Fruit fly (Drosophila melanogaster) whole organism, embryonic: ENCODE results near the gene CG15891.

Experiments
- B-H1 ChIP-seq: fragments of 200-800 bp; sonication (Bioruptor generic); IDR thresholded peaks from 3 replicates; pipeline ENCODE4 v1.3.6; 2022; ENCODE audit warnings: missing biosample characterization, missing genetic modification characterization
- Bdp1 ChIP-seq: fragments of 200-800 bp; sonication (Bioruptor generic); optimal IDR thresholded peaks from 3 replicates; lab custom pipeline; 2016; ENCODE audit warnings: missing biosample characterization, missing genetic modification characterization
- BtbVII ChIP-seq: fragments of 200-800 bp; sonication (Bioruptor generic); optimal IDR thresholded peaks from 3 replicates; lab custom pipeline; 2017; ENCODE audit warnings: missing biosample characterization, mild to moderate bottlenecking, missing genetic modification characterization
- Bteb2 ChIP-seq: fragments of 200-800 bp; sonication (Bioruptor generic); optimal IDR thresholded peaks from 2 replicates; lab custom pipeline; 2016; ENCODE audit warnings: missing biosample characterization, missing genetic modification characterization
- CG10147 ChIP-seq: fragments of 200-800 bp; sonication (Bioruptor generic); optimal IDR thresholded peaks from 2 replicates; lab custom pipeline; 2019; ENCODE audit warnings: missing biosample characterization, mild to moderate bottlenecking, missing genetic modification characterization, moderate library complexity
- CG10274 ChIP-seq: fragments of 200-800 bp; sonication (Bioruptor generic); optimal IDR thresholded peaks from 3 replicates; lab custom pipeline; 2017; ENCODE audit warnings: missing biosample characterization, mild to moderate bottlenecking, missing genetic modification characterization
- CG10543 ChIP-seq: fragments of 200-800 bp; sonication (Bioruptor generic); optimal IDR thresholded peaks from 3 replicates; lab custom pipeline; 2017; ENCODE audit warnings: missing biosample characterization, mild to moderate bottlenecking, missing genetic modification characterization, moderate library complexity
- CG11085 ChIP-seq: fragments of 200-800 bp; sonication (Bioruptor generic); IDR thresholded peaks from 2 replicates; pipeline ENCODE4 v1.3.6; 2022; ENCODE audit warnings: missing biosample characterization, missing genetic modification characterization
- CG11504 ChIP-seq: fragments of 200-800 bp; sonication (Bioruptor generic); optimal IDR thresholded peaks from 3 replicates; lab custom pipeline; 2019; ENCODE audit warnings: missing biosample characterization, mild to moderate bottlenecking, missing genetic modification characterization, moderate library complexity
- CG11696 ChIP-seq: fragments of 200-800 bp; sonication (Bioruptor generic); IDR thresholded peaks from 2 replicates; pipeline ENCODE4 v1.3.6; 2022; ENCODE audit warnings: missing biosample characterization, missing genetic modification characterization
- CG14965 ChIP-seq: fragments of 200-800 bp; sonication (Bioruptor generic); optimal IDR thresholded peaks from 2 replicates; lab custom pipeline; 2016; ENCODE audit warnings: missing biosample characterization, missing genetic modification characterization, borderline replicate concordance
- CG1603 ChIP-seq: fragments of 200-800 bp; sonication (Bioruptor generic); optimal IDR thresholded peaks from 2 replicates; lab custom pipeline; 2019; ENCODE audit warnings: missing biosample characterization, mild to moderate bottlenecking, missing genetic modification characterization, moderate library complexity
- CG16813 ChIP-seq: fragments of 200-800 bp; sonication (Bioruptor generic); IDR thresholded peaks from 3 replicates; pipeline ENCODE4 v1.3.6; 2022; ENCODE audit warnings: missing biosample characterization, missing genetic modification characterization; ENCODE audit not compliant: partially characterized antibody
- CG16815 ChIP-seq: fragments of 200-800 bp; sonication (Bioruptor generic); optimal IDR thresholded peaks from 3 replicates; lab custom pipeline; 2017; ENCODE audit warnings: missing biosample characterization, mild to moderate bottlenecking, missing genetic modification characterization
- CG17802 ChIP-seq: fragments of 200-800 bp; sonication (Bioruptor generic); optimal IDR thresholded peaks from 2 replicates; lab custom pipeline; 2018; ENCODE audit warnings: missing biosample characterization, mild to moderate bottlenecking, missing genetic modification characterization, moderate library complexity
- CG31388 ChIP-seq: fragments of 200-800 bp; sonication (Bioruptor generic); optimal IDR thresholded peaks from 2 replicates; lab custom pipeline; 2016; ENCODE audit warnings: missing biosample characterization, missing genetic modification characterization
- CG33213 ChIP-seq: fragments of 200-800 bp; sonication (Bioruptor generic); optimal IDR thresholded peaks from 3 replicates; lab custom pipeline; 2016; ENCODE audit warnings: missing biosample characterization, missing genetic modification characterization
- CG4617 ChIP-seq: fragments of 200-800 bp; sonication (Bioruptor generic); optimal IDR thresholded peaks from 3 replicates; lab custom pipeline; 2016; ENCODE audit warnings: missing biosample characterization, missing genetic modification characterization, borderline replicate concordance
- CG6689 ChIP-seq: fragments of 200-800 bp; sonication (Bioruptor generic); IDR thresholded peaks from 2 replicates; pipeline ENCODE4 v1.3.6; 2022; ENCODE audit warnings: missing biosample characterization, missing genetic modification characterization
- CG6813 ChIP-seq: fragments of 200-800 bp; sonication (Bioruptor generic); optimal IDR thresholded peaks from 2 replicates; lab custom pipeline; 2017; ENCODE audit warnings: missing biosample characterization, missing genetic modification characterization, mild to moderate bottlenecking, moderate library complexity, missing genetic modification reagents
- CG7271 ChIP-seq: fragments of 200-800 bp; sonication (Bioruptor generic); optimal IDR thresholded peaks from 2 replicates; lab custom pipeline; 2018; ENCODE audit warnings: missing biosample characterization, mild to moderate bottlenecking, missing genetic modification characterization, moderate library complexity
- CG7987 ChIP-seq: fragments of 200-800 bp; sonication (Bioruptor generic); optimal IDR thresholded peaks from 2 replicates; lab custom pipeline; 2018; ENCODE audit warnings: missing biosample characterization, mild to moderate bottlenecking, missing genetic modification characterization, moderate library complexity
- CG8089 ChIP-seq: fragments of 200-800 bp; sonication (Bioruptor generic); optimal IDR thresholded peaks from 3 replicates; lab custom pipeline; 2016; ENCODE audit warnings: missing biosample characterization, missing genetic modification characterization
- CG8478 ChIP-seq: fragments of >200 bp; optimal IDR thresholded peaks from 2 replicates; lab custom pipeline; 2018
- CG9932 ChIP-seq: fragments of 200-800 bp; sonication (Bioruptor generic); IDR thresholded peaks from 2 replicates; pipeline ENCODE4 v1.3.6; 2022; ENCODE audit warnings: missing biosample characterization, missing genetic modification characterization
- CHES-1-like ChIP-seq: fragments of 200-800 bp; sonication (Bioruptor generic); optimal IDR thresholded peaks from 2 replicates; lab custom pipeline; 2016; ENCODE audit warnings: missing biosample characterization, missing genetic modification characterization
- Dfd ChIP-seq, 2 experiments: fragments of >200 bp; optimal IDR thresholded peaks; 2 replicates each; lab custom pipeline; 2017; ENCODE audit warnings: missing biosample characterization in 2 of 2, missing genetic modification characterization in 2 of 2
- HHEX ChIP-seq: fragments of 200-800 bp; sonication (Bioruptor generic); optimal IDR thresholded peaks from 3 replicates; lab custom pipeline; 2017; ENCODE audit warnings: missing biosample characterization, mild to moderate bottlenecking, missing genetic modification characterization, missing genetic modification reagents
- HLHmδ ChIP-seq: fragments of 200-800 bp; sonication (Bioruptor generic); optimal IDR thresholded peaks from 2 replicates; lab custom pipeline; 2018; ENCODE audit warnings: missing biosample characterization, mild to moderate bottlenecking, missing genetic modification characterization, moderate library complexity
- Hr39 ChIP-seq: fragments of >200 bp; optimal IDR thresholded peaks from 2 replicates; lab custom pipeline; 2017
- Lim3 ChIP-seq: fragments of 200-800 bp; sonication (Bioruptor generic); IDR thresholded peaks from 2 replicates; pipeline ENCODE4 v1.3.6; 2022; ENCODE audit warnings: missing biosample characterization, missing genetic modification characterization
- Neu2 ChIP-seq: fragments of 200-800 bp; sonication (Bioruptor generic); optimal IDR thresholded peaks from 3 replicates; lab custom pipeline; 2016; ENCODE audit warnings: missing biosample characterization, missing genetic modification characterization, borderline replicate concordance
- Scr ChIP-seq: fragments of 200-800 bp; sonication (Bioruptor generic); IDR thresholded peaks from 2 replicates; pipeline ENCODE4 v1.3.6; 2022; ENCODE audit warnings: missing biosample characterization, missing genetic modification characterization; ENCODE audit not compliant: partially characterized antibody
- Sin3A ChIP-seq: fragments of >200 bp; optimal IDR thresholded peaks from 2 replicates; lab custom pipeline; 2018
- chn ChIP-seq: fragments of 200-800 bp; sonication (Bioruptor generic); optimal IDR thresholded peaks from 2 replicates; lab custom pipeline; 2016; ENCODE audit warnings: missing biosample characterization, missing genetic modification characterization
- crp ChIP-seq, 2 experiments: fragments of 200-800 bp; sonication (Bioruptor generic); optimal IDR thresholded peaks; 2 replicates in 1 of 2; 3 replicates in 1 of 2; lab custom pipeline; 2017; ENCODE audit warnings: missing biosample characterization in 2 of 2, missing genetic modification characterization in 2 of 2, mild to moderate bottlenecking in 1 of 2, moderate library complexity in 1 of 2
- danr ChIP-seq: fragments of 200-800 bp; sonication (Bioruptor generic); IDR thresholded peaks from 2 replicates; pipeline ENCODE4 v1.3.6; 2022; ENCODE audit warnings: missing biosample characterization, missing genetic modification characterization
- dmrt99B ChIP-seq: fragments of 200-800 bp; sonication (Bioruptor generic); optimal IDR thresholded peaks from 2 replicates; lab custom pipeline; 2018; ENCODE audit warnings: missing biosample characterization, mild to moderate bottlenecking, missing genetic modification characterization, moderate library complexity
- ewg ChIP-seq: fragments of 200-800 bp; sonication (Bioruptor generic); optimal IDR thresholded peaks from 3 replicates; lab custom pipeline; 2017; ENCODE audit warnings: mild to moderate bottlenecking, missing biosample characterization, missing genetic modification reagents, missing genetic modification characterization
- fru ChIP-seq: fragments of >200 bp; optimal IDR thresholded peaks from 2 replicates; lab custom pipeline; 2017
- kay ChIP-seq: fragments of 200-800 bp; sonication (Bioruptor generic); optimal IDR thresholded peaks from 2 replicates; lab custom pipeline; 2016; ENCODE audit warnings: missing biosample characterization, missing genetic modification characterization
- lov ChIP-seq, 2 experiments: fragments of 200-800 bp in 1 of 2; fragments of >200 bp in 1 of 2; sonication (Bioruptor generic) in 1 of 2; IDR thresholded peaks in 1 of 2; optimal IDR thresholded peaks in 1 of 2; 2 replicates in 1 of 2; 3 replicates in 1 of 2; pipeline versions ENCODE4 v1.3.6 to Lab custom; 2017 to 2022; ENCODE audit warnings: missing biosample characterization in 1 of 2, missing genetic modification characterization in 1 of 2
- onecut ChIP-seq: fragments of 200-800 bp; sonication (Bioruptor generic); IDR thresholded peaks from 2 replicates; pipeline ENCODE4 v1.3.6; 2022; ENCODE audit warnings: missing biosample characterization, missing genetic modification characterization
- otp ChIP-seq: fragments of 200-800 bp; sonication (Bioruptor generic); IDR thresholded peaks from 3 replicates; pipeline ENCODE4, ENCODE4 v1.3.6; 2022; ENCODE audit warnings: missing biosample characterization, missing genetic modification characterization
- p53 ChIP-seq: fragments of 200-800 bp; sonication (Bioruptor generic); optimal IDR thresholded peaks from 2 replicates; lab custom pipeline; 2016; ENCODE audit warnings: missing biosample characterization, missing genetic modification characterization
- pita ChIP-seq: fragments of 200-800 bp; sonication (Bioruptor generic); optimal IDR thresholded peaks from 2 replicates; lab custom pipeline; 2017; ENCODE audit warnings: missing biosample characterization, mild to moderate bottlenecking, missing genetic modification characterization
- slou ChIP-seq: fragments of 200-800 bp; sonication (Bioruptor generic); optimal IDR thresholded peaks from 3 replicates; lab custom pipeline; 2016; ENCODE audit warnings: missing biosample characterization, missing genetic modification characterization
- slp2 ChIP-seq: fragments of 200-800 bp; sonication (Bioruptor generic); optimal IDR thresholded peaks from 2 replicates; lab custom pipeline; 2016; ENCODE audit warnings: missing biosample characterization, missing genetic modification characterization
- tx ChIP-seq: fragments of 200-800 bp; sonication (Bioruptor generic); optimal IDR thresholded peaks from 2 replicates; lab custom pipeline; 2016; ENCODE audit warnings: missing biosample characterization, missing genetic modification characterization
- vvl ChIP-seq: fragments of 200-800 bp; sonication (Bioruptor generic); IDR thresholded peaks from 2 replicates; pipeline ENCODE4 v1.3.6; 2022; ENCODE audit warnings: missing biosample characterization, missing genetic modification characterization
- zen2 ChIP-seq: fragments of 200-800 bp; sonication (Bioruptor generic); IDR thresholded peaks from 3 replicates; pipeline ENCODE4 v1.3.6; 2022; ENCODE audit warnings: missing biosample characterization, missing genetic modification characterization; ENCODE audit not compliant: partially characterized antibody

CG15891 gene

dm6 chrX:6291083-6291699 is 4.0 kb downstream of the CG15891 start, which contains the start of the genes Rpt4 and mldr (continued):
- TF ChIP-seq HLHmδ: no peak
- peak; percentile 32 for TF ChIP-seq ewg (GFP tag; lab: Kevin White, UChicago)
- TF ChIP-seq Bdp1 (GFP tag; lab: Kevin White, UChicago): no peak
- TF ChIP-seq CG1603 (tag; lab: Kevin White, UChicago): peak; percentile 75
- TF ChIP-seq CG8089 (GFP tag; lab: Kevin White, UChicago): no peak
- no peak for TF ChIP-seq CG6689
- TF ChIP-seq pita: peak; percentile 60
- no peak for TF ChIP-seq B-H1
- no peak for TF ChIP-seq Lim3 (GFP tag; lab: Robert Waterston, UW)
- no peak for TF ChIP-seq zen2 (GFP tag; lab: Robert Waterston, UW)
- peak in 1 of 2 experiments; percentile 53 for TF ChIP-seq crp (GFP tag; optimal IDR thresholded peaks at IDR 0.05; lab: Kevin White, UChicago)
- TF ChIP-seq otp: no peak
- no peak for TF ChIP-seq kay
- TF ChIP-seq CG17802 (tag; lab: Kevin White, UChicago): no peak
- no peak for TF ChIP-seq CG11504 (tag; lab: Kevin White, UChicago)
- TF ChIP-seq Hr39 (lab: Kevin White, UChicago): no peak
- TF ChIP-seq dmrt99B (tag; lab: Kevin White, UChicago): no peak
- no peak for TF ChIP-seq CHES-1-like
- TF ChIP-seq chn (GFP tag; lab: Kevin White, UChicago): no peak
- TF ChIP-seq slou: no peak
- TF ChIP-seq CG16815 (GFP tag; lab: Kevin White, UChicago): no peak
- TF ChIP-seq CG10274: no peak
- no peak for TF ChIP-seq CG7271 (tag; lab: Kevin White, UChicago)
- TF ChIP-seq HHEX (GFP tag; lab: Kevin White, UChicago): no peak
- no peak for TF ChIP-seq onecut
- TF ChIP-seq CG4617 (GFP tag; lab: Kevin White, UChicago): peak; percentile 95
- no peak for TF ChIP-seq lov (optimal IDR thresholded peaks at IDR 0.05; lab: Kevin White, UChicago)
- TF ChIP-seq lov (GFP tag; IDR thresholded peaks at IDR 0.05; lab: Robert Waterston, UW): no peak
- TF ChIP-seq CG6813 (GFP tag; lab: Kevin White, UChicago): no peak
- no peak for TF ChIP-seq CG10543 (GFP tag; lab: Kevin White, UChicago)
- TF ChIP-seq Sin3A (lab: Kevin White, UChicago): peak; percentile 63
- TF ChIP-seq Neu2 (GFP tag; lab: Kevin White, UChicago): no peak
- no peak for TF ChIP-seq fru (lab: Kevin White, UChicago)
- TF ChIP-seq CG11696 (GFP tag; lab: Robert Waterston, UW): no peak
- TF ChIP-seq CG7987 (GFP tag; lab: Kevin White, UChicago): no peak
- no peak for TF ChIP-seq BtbVII
- peak; percentile 38 for TF ChIP-seq CG33213 (GFP tag; lab: Kevin White, UChicago)
- TF ChIP-seq vvl: no peak
- no peak for TF ChIP-seq Dfd (GFP tag; optimal IDR thresholded peaks at IDR 0.05; lab: Kevin White, UChicago)
- no peak for TF ChIP-seq CG8478 (lab: Kevin White, UChicago)
- no peak for TF ChIP-seq CG10147 (GFP tag; lab: Kevin White, UChicago)
- no peak for TF ChIP-seq CG14965 (GFP tag; lab: Kevin White, UChicago)
- no peak for TF ChIP-seq p53 (GFP tag; lab: Kevin White, UChicago)
- TF ChIP-seq CG9932 (GFP tag; lab: Robert Waterston, UW): no peak
- no peak for TF ChIP-seq CG31388
- no peak for TF ChIP-seq slp2
- no peak for TF ChIP-seq Bteb2
- no peak for TF ChIP-seq CG16813
- TF ChIP-seq Scr: no peak
- TF ChIP-seq danr (GFP tag; lab: Robert Waterston, UW): no peak
- TF ChIP-seq tx (GFP tag; lab: Kevin White, UChicago): no peak
- no peak for TF ChIP-seq CG11085 (GFP tag; lab: Robert Waterston, UW)
